Fruit fly (Drosophila melanogaster) whole organism, prepupa: ENCODE data around the gene Rab39.
A peak's percentile ranks its signal among the peaks of the same experiment; 100 is the strongest.

Experiments used
- CG10631 ChIP-seq: fragments of 200-800 bp; sonication (Bioruptor generic); optimal IDR thresholded peaks from 2 replicates; lab custom pipeline; 2016; ENCODE audit warnings: missing biosample characterization, missing genetic modification characterization
- CG10669 ChIP-seq: fragments of 200-800 bp; sonication (Bioruptor generic); optimal IDR thresholded peaks from 3 replicates; lab custom pipeline; 2018; ENCODE audit warnings: missing biosample characterization, mild to moderate bottlenecking, missing genetic modification characterization, moderate library complexity
- CG15336 ChIP-seq: fragments of 200-800 bp; sonication (Bioruptor generic); IDR thresholded peaks from 2 replicates; pipeline ENCODE4 v1.3.6; 2022; ENCODE audit warnings: missing biosample characterization, missing genetic modification characterization
- CG1621 ChIP-seq: fragments of 200-800 bp; sonication (Bioruptor generic); optimal IDR thresholded peaks from 3 replicates; lab custom pipeline; 2018; ENCODE audit warnings: missing biosample characterization, mild to moderate bottlenecking, missing genetic modification characterization
- CG16779 ChIP-seq: fragments of 200-800 bp; sonication (Bioruptor generic); optimal IDR thresholded peaks from 3 replicates; lab custom pipeline; 2017; ENCODE audit warnings: missing biosample characterization, mild to moderate bottlenecking, missing genetic modification characterization
- CG3032 ChIP-seq: fragments of 200-800 bp; optimal IDR thresholded peaks from 2 replicates; lab custom pipeline; 2019; ENCODE audit warnings: missing biosample characterization, mild to moderate bottlenecking, missing genetic modification characterization, moderate library complexity
- CG31627 ChIP-seq: fragments of 200-800 bp; sonication (Bioruptor generic); optimal IDR thresholded peaks from 3 replicates; lab custom pipeline; 2016; ENCODE audit warnings: missing biosample characterization, missing genetic modification characterization
- CG34406 ChIP-seq: fragments of 200-800 bp; sonication (Bioruptor generic); optimal IDR thresholded peaks from 3 replicates; lab custom pipeline; 2016; ENCODE audit warnings: missing biosample characterization, missing genetic modification characterization
- CG3919 ChIP-seq: fragments of 200-800 bp; sonication (Bioruptor generic); optimal IDR thresholded peaks from 3 replicates; lab custom pipeline; 2016; ENCODE audit warnings: missing biosample characterization, missing genetic modification characterization
- CG6792 ChIP-seq: fragments of 200-800 bp; sonication (Bioruptor generic); optimal IDR thresholded peaks from 3 replicates; lab custom pipeline; 2016; ENCODE audit warnings: missing biosample characterization, missing genetic modification characterization
- CG6808 ChIP-seq: fragments of 200-800 bp; sonication (Bioruptor generic); optimal IDR thresholded peaks from 3 replicates; lab custom pipeline; 2017; ENCODE audit warnings: missing biosample characterization, missing genetic modification characterization, mild to moderate bottlenecking, moderate library complexity, missing genetic modification reagents
- CG6854 ChIP-seq: fragments of 200-800 bp; sonication (Bioruptor generic); optimal IDR thresholded peaks from 2 replicates; lab custom pipeline; 2017; ENCODE audit warnings: missing biosample characterization, mild to moderate bottlenecking, missing genetic modification characterization
- CG7368 ChIP-seq: fragments of 200-800 bp; sonication (Bioruptor generic); optimal IDR thresholded peaks from 3 replicates; lab custom pipeline; 2016; ENCODE audit warnings: missing biosample characterization, missing genetic modification characterization
- CG8119 ChIP-seq: fragments of 200-800 bp; sonication (Bioruptor generic); IDR thresholded peaks from 3 replicates; pipeline ENCODE4 v1.3.6; 2022; ENCODE audit warnings: missing biosample characterization, missing genetic modification characterization
- Ets21C ChIP-seq: fragments of 200-800 bp; sonication (Bioruptor generic); optimal IDR thresholded peaks from 3 replicates; lab custom pipeline; 2016; ENCODE audit warnings: missing biosample characterization, missing genetic modification characterization
- Hr38 ChIP-seq: sonication (Bioruptor generic); optimal IDR thresholded peaks from 2 replicates; lab custom pipeline; 2016; ENCODE audit warnings: missing biosample characterization, missing genetic modification characterization
- Hr39 ChIP-seq: fragments of 200-800 bp; sonication (Bioruptor generic); optimal IDR thresholded peaks from 2 replicates; lab custom pipeline; 2016; ENCODE audit warnings: missing biosample characterization, missing genetic modification characterization
- Hr4 ChIP-seq: fragments of 200-800 bp; sonication (Bioruptor generic); optimal IDR thresholded peaks from 3 replicates; lab custom pipeline; 2016; ENCODE audit warnings: missing biosample characterization, missing genetic modification characterization
- Lpt ChIP-seq: fragments of 200-800 bp; sonication (Bioruptor generic); optimal IDR thresholded peaks from 3 replicates; lab custom pipeline; 2016; ENCODE audit warnings: missing biosample characterization, missing genetic modification characterization
- Met ChIP-seq: fragments of 200-800 bp; sonication (Bioruptor generic); optimal IDR thresholded peaks from 3 replicates; lab custom pipeline; 2016; ENCODE audit warnings: missing biosample characterization, missing genetic modification characterization
- OdsH ChIP-seq: fragments of 200-800 bp; sonication (Bioruptor generic); optimal IDR thresholded peaks from 3 replicates; lab custom pipeline; 2016; ENCODE audit warnings: missing biosample characterization, missing genetic modification characterization
- Smox ChIP-seq: fragments of 200-800 bp; sonication (Bioruptor generic); optimal IDR thresholded peaks from 3 replicates; lab custom pipeline; 2016; ENCODE audit warnings: missing biosample characterization, missing genetic modification characterization
- Sox14 ChIP-seq: fragments of 200-800 bp; sonication (Bioruptor generic); optimal IDR thresholded peaks from 3 replicates; lab custom pipeline; 2016; ENCODE audit warnings: missing biosample characterization, missing genetic modification characterization
- Sox15 ChIP-seq: fragments of 200-800 bp; sonication (Bioruptor generic); optimal IDR thresholded peaks from 3 replicates; lab custom pipeline; 2016; ENCODE audit warnings: missing biosample characterization, missing genetic modification characterization
- achi ChIP-seq: fragments of 200-800 bp; sonication (Bioruptor generic); optimal IDR thresholded peaks from 3 replicates; lab custom pipeline; 2016; ENCODE audit warnings: missing biosample characterization, missing genetic modification characterization
- acj6 ChIP-seq: fragments of 200-800 bp; sonication (Bioruptor generic); optimal IDR thresholded peaks from 3 replicates; lab custom pipeline; 2016; ENCODE audit warnings: missing biosample characterization, missing genetic modification characterization
- cyc ChIP-seq: fragments of 200-800 bp; sonication (Bioruptor generic); optimal IDR thresholded peaks from 3 replicates; lab custom pipeline; 2016; ENCODE audit warnings: missing biosample characterization, missing genetic modification characterization
- dac ChIP-seq: fragments of 200-800 bp; sonication (Bioruptor generic); optimal IDR thresholded peaks from 2 replicates; lab custom pipeline; 2017; ENCODE audit warnings: missing biosample characterization, mild to moderate bottlenecking, missing genetic modification characterization
- dsx ChIP-seq: fragments of 200-800 bp; optimal IDR thresholded peaks from 3 replicates; lab custom pipeline; 2019; ENCODE audit warnings: missing biosample characterization, mild to moderate bottlenecking, missing genetic modification characterization, moderate library complexity; ENCODE audit not compliant: poor library complexity, severe bottlenecking
- eg ChIP-seq: fragments of 200-800 bp; sonication (Bioruptor generic); IDR thresholded peaks from 3 replicates; pipeline ENCODE4 v1.3.6; 2022; ENCODE audit warnings: missing biosample characterization, missing genetic modification characterization
- fkh ChIP-seq: fragments of 200-800 bp; sonication (Bioruptor generic); optimal IDR thresholded peaks from 3 replicates; lab custom pipeline; 2017; ENCODE audit warnings: missing biosample characterization, mild to moderate bottlenecking, missing genetic modification characterization, moderate library complexity
- lz ChIP-seq: fragments of 200-800 bp; sonication (Bioruptor generic); optimal IDR thresholded peaks from 3 replicates; lab custom pipeline; 2016; ENCODE audit warnings: missing biosample characterization, missing genetic modification characterization
- pdm3 ChIP-seq: fragments of 200-800 bp; sonication (Bioruptor generic); optimal IDR thresholded peaks from 3 replicates; lab custom pipeline; 2016; ENCODE audit warnings: missing biosample characterization, missing genetic modification characterization
- salr ChIP-seq, 2 experiments: fragments of 200-800 bp; sonication (Bioruptor generic); optimal IDR thresholded peaks; 3 replicates each; lab custom pipeline; 2016 to 2018; ENCODE audit warnings: missing biosample characterization in 2 of 2, missing genetic modification characterization in 2 of 2, mild to moderate bottlenecking in 1 of 2
- vri ChIP-seq: fragments of 200-800 bp; sonication (Bioruptor generic); optimal IDR thresholded peaks from 3 replicates; lab custom pipeline; 2016; ENCODE audit warnings: missing biosample characterization, mild to moderate bottlenecking, missing genetic modification characterization

Gene Rab39

DNA sequence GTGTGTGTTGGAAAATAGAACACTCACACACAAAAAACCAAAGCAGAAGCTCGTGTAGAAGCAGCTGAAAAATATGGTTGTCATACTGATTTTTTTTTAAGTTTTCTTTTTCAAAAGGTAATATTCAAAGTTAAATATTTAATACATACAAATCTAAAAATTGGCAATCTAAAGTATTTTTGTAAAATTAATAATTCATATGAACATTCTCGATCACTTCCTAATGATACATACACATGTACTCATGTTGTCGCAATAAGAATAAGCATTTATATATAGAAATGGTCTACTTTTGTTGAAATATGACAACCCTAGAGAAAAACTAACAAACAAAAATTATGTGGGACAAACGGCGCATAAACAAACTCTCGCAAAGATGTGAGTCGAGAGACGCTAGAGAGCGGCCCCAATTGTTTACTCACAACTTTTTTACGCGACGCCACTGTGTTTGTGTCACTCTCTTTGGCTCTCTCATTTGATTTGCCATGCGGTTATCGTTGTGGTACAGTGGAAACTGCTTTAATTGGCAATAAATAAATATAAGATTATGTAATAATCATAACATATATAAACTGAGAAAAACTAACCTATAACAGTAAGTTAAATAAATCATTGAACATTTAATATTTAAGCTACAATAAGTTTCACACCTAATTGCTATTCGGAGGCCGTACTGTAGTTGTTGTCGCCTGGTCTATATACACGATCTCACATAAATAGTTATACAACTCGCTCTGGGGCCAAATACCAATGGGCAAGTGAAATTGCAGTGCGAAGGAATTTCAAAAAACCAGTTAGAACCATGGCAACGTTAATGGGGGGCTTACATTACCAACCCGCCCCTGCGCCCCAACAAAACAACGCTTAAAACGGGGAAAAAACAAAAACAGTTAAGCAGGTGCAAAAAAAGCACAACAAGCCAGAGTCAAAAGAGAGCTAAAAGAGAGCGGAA lies 28.0 kb upstream of the Rab39 start (continued):
- peak; percentile 98 for TF ChIP-seq achi (GFP tag; lab: Kevin White, UChicago)
- peak; percentile 90 for TF ChIP-seq Hr39 (GFP tag; lab: Kevin White, UChicago)
- peak; percentile 96 for TF ChIP-seq pdm3 (GFP tag; lab: Kevin White, UChicago)
- peak; percentile 89 for TF ChIP-seq vri
- TF ChIP-seq CG31627 (GFP tag; lab: Kevin White, UChicago), result peak; percentile 89
- peak; percentile 97 for TF ChIP-seq CG7368 (GFP tag; lab: Kevin White, UChicago)
- TF ChIP-seq Ets21C (GFP tag; lab: Kevin White, UChicago), result peak; percentile 80
- TF ChIP-seq Hr4 (GFP tag; lab: Kevin White, UChicago), result peak; percentile 96
- peak; percentile 94 for TF ChIP-seq dac (GFP tag; lab: Kevin White, UChicago)
- TF ChIP-seq CG3032, result peak; percentile 99
- TF ChIP-seq acj6 (GFP tag; lab: Kevin White, UChicago), result peak; percentile 98
- TF ChIP-seq CG15336 (GFP tag; lab: Robert Waterston, UW), result peak; percentile 99
- peak; percentile 98 for TF ChIP-seq CG3919 (GFP tag; lab: Kevin White, UChicago)
- peak; percentile 93 for TF ChIP-seq salr (GFP tag; optimal IDR thresholded peaks at IDR 0.05; lab: Kevin White, UChicago)
- peak; percentile 97 for TF ChIP-seq lz
- peak; percentile 94 for TF ChIP-seq cyc
- peak; percentile 97 for TF ChIP-seq Met
- peak; percentile 97 for TF ChIP-seq CG6854 (GFP tag; lab: Kevin White, UChicago)
- peak; percentile 99 for TF ChIP-seq CG34406 (GFP tag; lab: Kevin White, UChicago)
- TF ChIP-seq Sox15 (GFP tag; lab: Kevin White, UChicago), result peak; percentile 93
- peak; percentile 99 for TF ChIP-seq dsx (GFP tag; lab: Kevin White, UChicago)
- peak; percentile 99 for TF ChIP-seq CG10631 (GFP tag; lab: Kevin White, UChicago)
- TF ChIP-seq CG6792 (GFP tag; lab: Kevin White, UChicago), result peak; percentile 98
- TF ChIP-seq Lpt (GFP tag; lab: Kevin White, UChicago), result peak; percentile 94
- peak; percentile 94 for TF ChIP-seq Smox (GFP tag; lab: Kevin White, UChicago)
- TF ChIP-seq CG6808 (GFP tag; lab: Kevin White, UChicago), result peak; percentile 98
- TF ChIP-seq Hr38 (GFP tag; lab: Kevin White, UChicago), result no peak
- TF ChIP-seq eg (GFP tag; lab: Robert Waterston, UW), result peak; percentile 99
- peak; percentile 96 for TF ChIP-seq CG16779
- peak; percentile 98 for TF ChIP-seq CG10669
- TF ChIP-seq CG8119 (GFP tag; lab: Robert Waterston, UW), result peak; percentile 99
- TF ChIP-seq OdsH (GFP tag; lab: Kevin White, UChicago), result peak; percentile 98
- TF ChIP-seq Sox14 (GFP tag; lab: Kevin White, UChicago), result peak; percentile 95
- TF ChIP-seq CG1621 (tag; lab: Kevin White, UChicago), result peak; percentile 96

DNA sequence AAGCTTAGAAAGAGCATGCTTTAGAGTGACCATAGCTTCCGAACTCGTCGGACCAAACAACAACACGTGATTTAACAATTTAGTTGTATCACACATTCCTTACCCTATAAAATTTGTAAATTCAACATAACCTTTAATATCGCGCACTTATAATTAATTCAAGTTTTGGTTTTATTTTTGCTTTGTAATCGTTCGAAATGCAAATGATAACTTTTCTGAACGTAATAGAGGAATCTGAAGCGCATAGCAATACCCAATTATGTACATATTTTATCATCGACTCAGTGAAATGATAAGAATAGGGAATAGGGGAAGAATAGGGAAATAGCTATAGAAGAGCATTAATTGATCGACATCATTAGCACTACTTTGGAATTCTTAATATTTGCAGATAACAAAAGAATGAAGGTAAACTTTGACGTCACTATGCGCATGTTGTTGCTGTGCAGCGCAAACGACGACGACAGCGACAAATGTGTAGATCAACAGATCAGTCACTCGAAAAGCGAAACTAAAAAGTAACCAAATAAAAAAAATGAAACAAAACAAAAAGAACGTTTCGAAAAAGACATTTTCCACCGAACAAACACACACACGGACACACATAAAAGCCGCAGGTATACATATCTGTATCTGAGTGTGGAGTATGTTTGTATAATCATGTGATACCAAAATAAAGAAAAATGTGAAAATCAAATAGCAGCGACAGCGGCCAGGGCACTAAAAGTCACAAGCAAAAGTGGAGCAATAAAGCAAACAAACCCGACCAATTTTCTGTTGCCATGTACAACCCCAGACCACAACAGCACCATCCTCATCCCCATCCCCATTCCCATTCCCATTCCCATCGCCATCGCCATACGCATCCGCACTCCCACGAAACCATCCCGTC lies 27.1 kb upstream of the Rab39 start:
- TF ChIP-seq fkh (GFP tag; lab: Kevin White, UChicago), result peak; percentile 58
- no peak for TF ChIP-seq vri
